Worm (Caenorhabditis elegans) whole organism, late embryonic: ENCODE measurements around the gene ccdc-47.

ENCODE experiments used
- dve-1 ChIP-seq: sonication (generic microtip); optimal IDR thresholded peaks from 2 replicates; lab custom pipeline; 2017; ENCODE audit warnings: antibody characterized with exemption, mild to moderate bottlenecking, missing genetic modification characterization, missing compliant biosample characterization
- elt-2 ChIP-seq: sonication (generic microtip); optimal IDR thresholded peaks from 2 replicates; lab custom pipeline; 2016; ENCODE audit warnings: missing genetic modification reagents, missing genetic modification characterization, missing compliant biosample characterization
- fkh-10 ChIP-seq: fragments of 150-350 bp; optimal IDR thresholded peaks from 2 replicates; lab custom pipeline; 2014; ENCODE audit warnings: missing biosample characterization, missing genetic modification reagents, missing genetic modification characterization
- nhr-11 ChIP-seq: fragments of 150-350 bp; optimal IDR thresholded peaks from 2 replicates; lab custom pipeline; 2014; ENCODE audit warnings: missing biosample characterization, missing genetic modification characterization
- odd-2 ChIP-seq: sonication (generic microtip); optimal IDR thresholded peaks from 2 replicates; lab custom pipeline; 2017; ENCODE audit warnings: antibody characterized with exemption, mild to moderate bottlenecking, missing genetic modification characterization, missing compliant biosample characterization
- pha-4 ChIP-seq: fragments of 150-350 bp; optimal IDR thresholded peaks from 2 replicates; lab custom pipeline; 2018; ENCODE audit warnings: missing biosample characterization, missing genetic modification reagents, missing genetic modification characterization
- ref-2 ChIP-seq: sonication (generic microtip); optimal IDR thresholded peaks from 2 replicates; lab custom pipeline; 2016; ENCODE audit warnings: missing genetic modification characterization, missing compliant biosample characterization

ce11 chrIII:3952058-3952457 lies 35.3 kb downstream of the ccdc-47 start:
- no peak for TF ChIP-seq nhr-11 (tag; lab: Kevin White, UChicago)
- no peak for TF ChIP-seq pha-4 (tag; lab: Kevin White, UChicago)
- no peak for TF ChIP-seq fkh-10 (GFP tag; lab: Kevin White, UChicago)
- no peak for TF ChIP-seq odd-2 (tag; lab: Kevin White, UChicago)
- TF ChIP-seq elt-2 (tag; lab: Kevin White, UChicago) = peak; percentile 3
- TF ChIP-seq dve-1 (tag; lab: Kevin White, UChicago) = no peak
- TF ChIP-seq ref-2 (tag; lab: Kevin White, UChicago) = no peak
